Worm (Caenorhabditis elegans) whole organism, early embryonic: Measurements from ENCODE around the gene F56H9.6.

ENCODE experiments used
- B0310.2 ChIP-seq: sonication (generic microtip); optimal IDR thresholded peaks from 2 replicates; lab custom pipeline; 2016; ENCODE audit warnings: mild to moderate bottlenecking, missing genetic modification characterization, missing compliant biosample characterization
- F13C5.2 ChIP-seq: sonication (generic microtip); optimal IDR thresholded peaks from 2 replicates; lab custom pipeline; 2017; ENCODE audit warnings: mild to moderate bottlenecking, missing genetic modification characterization, inconsistent platforms, missing compliant biosample characterization
- aly-1 ChIP-seq: sonication (generic microtip); optimal IDR thresholded peaks from 2 replicates; lab custom pipeline; 2016; ENCODE audit warnings: missing genetic modification characterization, missing compliant biosample characterization
- ama-1 ChIP-seq: fragments of 150-350 bp; optimal IDR thresholded peaks from 2 replicates; lab custom pipeline; 2014
- ceh-13 ChIP-seq: fragments of 200-800 bp; sonication (Bioruptor generic); optimal IDR thresholded peaks from 2 replicates; lab custom pipeline; 2018; ENCODE audit warnings: mild to moderate bottlenecking, missing genetic modification characterization, missing compliant biosample characterization
- ceh-36 ChIP-seq: sonication (generic microtip); optimal IDR thresholded peaks from 2 replicates; lab custom pipeline; 2016; ENCODE audit warnings: missing genetic modification characterization, inconsistent platforms, missing compliant biosample characterization
- ets-7 ChIP-seq: sonication (generic microtip); optimal IDR thresholded peaks from 2 replicates; lab custom pipeline; 2016; ENCODE audit warnings: missing genotype, missing genetic modification characterization, missing compliant biosample characterization
- flt-1 ChIP-seq: fragments of 200-800 bp; sonication (Bioruptor generic); IDR thresholded peaks from 2 replicates; pipeline ENCODE4 v1.3.6; 2022; ENCODE audit warnings: missing genetic modification characterization, missing compliant biosample characterization
- hmbx-1 ChIP-seq: sonication (generic microtip); optimal IDR thresholded peaks from 2 replicates; lab custom pipeline; 2016; ENCODE audit warnings: mild to moderate bottlenecking, missing genetic modification characterization, missing compliant biosample characterization
- hmg-4 ChIP-seq: fragments of 200-800 bp; sonication (Bioruptor generic); optimal IDR thresholded peaks from 2 replicates; lab custom pipeline; 2018; ENCODE audit warnings: mild to moderate bottlenecking, missing genetic modification characterization, missing compliant biosample characterization
- hnd-1 ChIP-seq: sonication (generic microtip); optimal IDR thresholded peaks from 2 replicates; lab custom pipeline; 2016; ENCODE audit warnings: missing genetic modification characterization, missing compliant biosample characterization
- pes-1 ChIP-seq: fragments of 200-800 bp; sonication (Bioruptor generic); IDR thresholded peaks from 2 replicates; pipeline ENCODE4 v1.3.6; 2022; ENCODE audit warnings: missing genetic modification reagents, missing genetic modification characterization, missing compliant biosample characterization
- scrt-1 ChIP-seq: fragments of 200-800 bp; sonication (Bioruptor generic); IDR thresholded peaks from 2 replicates; pipeline ENCODE4 v1.3.6; 2022; ENCODE audit warnings: missing genetic modification characterization, missing compliant biosample characterization
- sea-1 ChIP-seq: fragments of 200-800 bp; sonication (Bioruptor generic); conservative IDR thresholded peaks from 2 replicates; pipeline ENCODE4 v1.3.6; 2022; ENCODE audit warnings: missing genetic modification characterization, missing compliant biosample characterization
- tbx-11 ChIP-seq: fragments of 200-800 bp; sonication (Bioruptor generic); IDR thresholded peaks from 2 replicates; pipeline ENCODE4 v1.3.6; 2022; ENCODE audit warnings: missing genetic modification characterization, missing compliant biosample characterization
- tbx-37 ChIP-seq: fragments of 200-800 bp; sonication (Bioruptor generic); conservative IDR thresholded peaks from 2 replicates; pipeline ENCODE4 v1.3.6; 2022; ENCODE audit warnings: missing genetic modification reagents, missing genetic modification characterization, missing compliant biosample characterization
- tra-4 ChIP-seq: sonication (generic microtip); optimal IDR thresholded peaks from 2 replicates; lab custom pipeline; 2017; ENCODE audit warnings: missing genetic modification characterization, missing compliant biosample characterization

The F56H9.6 gene

ce11 chrV:12599510-12600242, 30.0 kb downstream of the F56H9.6 start, which contains the start of gene C14C10.5:
C14C10.5 (plus strand) TSS chrV:12600192.
- TF ChIP-seq ets-7 (tag; lab: Kevin White, UChicago) (no peak), aly-1 (no peak), F13C5.2 (tag; lab: Kevin White, UChicago) (no peak), hmg-4 (GFP tag; lab: Kevin White, UChicago) (no peak), tbx-37 (GFP tag; lab: Robert Waterston, UW) (no peak), ceh-36 (no peak), ceh-13 (GFP tag; lab: Kevin White, UChicago) (no peak), sea-1 (GFP tag; lab: Robert Waterston, UW) (no peak), pes-1 (GFP tag; lab: Robert Waterston, UW) (no peak), flt-1 (no peak), B0310.2 (tag; lab: Kevin White, UChicago) (no peak), hmbx-1 (tag; lab: Kevin White, UChicago) (no peak), tra-4 (no peak), ama-1 (lab: Kevin White, UChicago) (no peak), hnd-1 (tag; lab: Kevin White, UChicago) (no peak), tbx-11 (no peak), scrt-1 (GFP tag; lab: Robert Waterston, UW) (no peak)

ce11 chrV:12599110-12599509, 30.5 kb downstream of the F56H9.6 start, which contains the start of the genes C14C10.10 and ril-2:
C14C10.10 (minus strand) TSS chrV:12599128.
ril-2 (minus strand) TSS chrV:12599157.
- no peak for TF ChIP-seq ceh-36
- TF ChIP-seq scrt-1 (GFP tag; lab: Robert Waterston, UW) = no peak
- no peak for TF ChIP-seq ets-7 (tag; lab: Kevin White, UChicago)
- TF ChIP-seq hmg-4 (GFP tag; lab: Kevin White, UChicago) = no peak
- no peak for TF ChIP-seq ama-1 (lab: Kevin White, UChicago)
- no peak for TF ChIP-seq tra-4
- TF ChIP-seq B0310.2 (tag; lab: Kevin White, UChicago) = no peak
- no peak for TF ChIP-seq sea-1 (GFP tag; lab: Robert Waterston, UW)
- TF ChIP-seq hmbx-1 (tag; lab: Kevin White, UChicago) = no peak
- no peak for TF ChIP-seq F13C5.2 (tag; lab: Kevin White, UChicago)
- TF ChIP-seq tbx-37 (GFP tag; lab: Robert Waterston, UW) = no peak
- no peak for TF ChIP-seq hnd-1 (tag; lab: Kevin White, UChicago)

- peak; percentile 62 for TF ChIP-seq ceh-13 (GFP tag; lab: Kevin White, UChicago)
- no peak for TF ChIP-seq tbx-11
- TF ChIP-seq tbx-37 (GFP tag; lab: Robert Waterston, UW) = peak; percentile 47
- TF ChIP-seq sea-1 (GFP tag; lab: Robert Waterston, UW) = peak; percentile 77
- no peak for TF ChIP-seq ama-1 (lab: Kevin White, UChicago)
- peak; percentile 19 for TF ChIP-seq ets-7 (tag; lab: Kevin White, UChicago)
- TF ChIP-seq hmbx-1 (tag; lab: Kevin White, UChicago) = peak; percentile 43
- peak; percentile 42 for TF ChIP-seq B0310.2 (tag; lab: Kevin White, UChicago)
- peak; percentile 65 for TF ChIP-seq tra-4
- TF ChIP-seq F13C5.2 (tag; lab: Kevin White, UChicago) = peak; percentile 85
- TF ChIP-seq flt-1 = peak; percentile 76
- TF ChIP-seq pes-1 (GFP tag; lab: Robert Waterston, UW) = no peak; the same call in 1 of the 2 replicates
- TF ChIP-seq hmg-4 (GFP tag; lab: Kevin White, UChicago) = peak; percentile 90
- peak; percentile 45 for TF ChIP-seq ceh-36
- TF ChIP-seq hnd-1 (tag; lab: Kevin White, UChicago) = peak; percentile 30
- peak; percentile 71 for TF ChIP-seq scrt-1 (GFP tag; lab: Robert Waterston, UW)
- peak; percentile 80 for TF ChIP-seq aly-1
Observed at ce11 chrV:12596795-12597194, 32.8 kb downstream of the F56H9.6 start.

- TF ChIP-seq pes-1 (GFP tag; lab: Robert Waterston, UW) (no peak), ama-1 (lab: Kevin White, UChicago) (no peak), F13C5.2 (tag; lab: Kevin White, UChicago) (no peak), ceh-36 (no peak), flt-1 (no peak), scrt-1 (GFP tag; lab: Robert Waterston, UW) (no peak), hmg-4 (GFP tag; lab: Kevin White, UChicago) (no peak), hnd-1 (tag; lab: Kevin White, UChicago) (no peak), B0310.2 (tag; lab: Kevin White, UChicago) (no peak), tra-4 (no peak), hmbx-1 (tag; lab: Kevin White, UChicago) (no peak), sea-1 (GFP tag; lab: Robert Waterston, UW) (no peak), tbx-37 (GFP tag; lab: Robert Waterston, UW) (no peak), aly-1 (no peak), ceh-13 (GFP tag; lab: Kevin White, UChicago) (no peak), tbx-11 (no peak), ets-7 (tag; lab: Kevin White, UChicago) (no peak)
Observed at ce11 chrV:12596196-12596595, 33.4 kb downstream of the F56H9.6 start, which contains the start of gene mma-1. mma-1 (minus strand) TSS chrV:12596296.

ce11 chrV:12592379-12592778, 37.3 kb downstream of the F56H9.6 start, which contains the start of gene C14C10.2:
C14C10.2 (minus strand) TSS chrV:12592479.
- no peak for TF ChIP-seq tra-4
- TF ChIP-seq ceh-36 = no peak
- no peak for TF ChIP-seq ceh-13 (GFP tag; lab: Kevin White, UChicago)
- no peak for TF ChIP-seq flt-1
- TF ChIP-seq tbx-37 (GFP tag; lab: Robert Waterston, UW) = no peak
- TF ChIP-seq aly-1 = no peak
- no peak for TF ChIP-seq sea-1 (GFP tag; lab: Robert Waterston, UW)
- no peak for TF ChIP-seq hnd-1 (tag; lab: Kevin White, UChicago)
- TF ChIP-seq F13C5.2 (tag; lab: Kevin White, UChicago) = no peak
- no peak for TF ChIP-seq hmbx-1 (tag; lab: Kevin White, UChicago)
- TF ChIP-seq ets-7 (tag; lab: Kevin White, UChicago) = no peak
- TF ChIP-seq pes-1 (GFP tag; lab: Robert Waterston, UW) = no peak
- TF ChIP-seq tbx-11 = no peak

- TF ChIP-seq ama-1 (lab: Kevin White, UChicago) (no peak), F13C5.2 (tag; lab: Kevin White, UChicago) (no peak), B0310.2 (tag; lab: Kevin White, UChicago) (no peak), hnd-1 (tag; lab: Kevin White, UChicago) (no peak), tbx-11 (no peak), tbx-37 (GFP tag; lab: Robert Waterston, UW) (no peak), ets-7 (tag; lab: Kevin White, UChicago) (no peak), hmbx-1 (tag; lab: Kevin White, UChicago) (no peak), ceh-13 (GFP tag; lab: Kevin White, UChicago) (no peak), aly-1 (no peak), tra-4 (no peak), ceh-36 (no peak), scrt-1 (GFP tag; lab: Robert Waterston, UW) (no peak), sea-1 (GFP tag; lab: Robert Waterston, UW) (no peak), pes-1 (GFP tag; lab: Robert Waterston, UW) (no peak), hmg-4 (GFP tag; lab: Kevin White, UChicago) (no peak), flt-1 (no peak)
Observed at ce11 chrV:12590601-12591000, 39.0 kb downstream of the F56H9.6 start, which contains the start of gene ttr-43. ttr-43 (minus strand) TSS chrV:12590701.
